Worm (Caenorhabditis elegans): ENCODE data around the gene taf-11.1.

The taf-11.1 gene

ce11 chrX:4256761-4257160, 1.8 kb downstream of the taf-11.1 start, which contains the start of gene srv-6:
TSS of gene srv-6 (plus strand) at chrX:4257061.
- no peak for TF ChIP-seq lin-13 (tag; optimal IDR thresholded peaks at IDR 0.05)
- no peak for TF ChIP-seq ceh-39 (tag; optimal IDR thresholded peaks at IDR 0.05)
- no peak for TF ChIP-seq elt-3 (tag; optimal IDR thresholded peaks at IDR 0.05)
- TF ChIP-seq bed-3 (GFP tag; optimal IDR thresholded peaks at IDR 0.05): no peak
- TF ChIP-seq unc-120 (tag; optimal IDR thresholded peaks at IDR 0.05; ENCODE audit: poor library complexity, severe bottlenecking): no peak
- TF ChIP-seq sptf-1 (tag; optimal IDR thresholded peaks at IDR 0.05): no peak
- TF ChIP-seq ceh-83 (GFP tag; optimal IDR thresholded peaks at IDR 0.05): no peak
- TF ChIP-seq sem-2 (GFP tag; optimal IDR thresholded peaks at IDR 0.05): no peak
- TF ChIP-seq lin-32 (GFP tag; optimal IDR thresholded peaks at IDR 0.05): no peak
- TF ChIP-seq ces-1 (GFP tag; optimal IDR thresholded peaks at IDR 0.05): no peak
- TF ChIP-seq blmp-1 (tag; optimal IDR thresholded peaks at IDR 0.05): no peak

- TF ChIP-seq elt-1 (tag; optimal IDR thresholded peaks at IDR 0.05; ENCODE audit: borderline replicate concordance, insufficient read depth): no peak
- TF ChIP-seq hlh-1 (tag; optimal IDR thresholded peaks at IDR 0.05): no peak
- no peak for TF ChIP-seq ztf-11 (tag; optimal IDR thresholded peaks at IDR 0.05)
- no peak for TF ChIP-seq mab-5 (tag; optimal IDR thresholded peaks at IDR 0.05)
- TF ChIP-seq unc-62 (GFP tag; optimal IDR thresholded peaks at IDR 0.05): no peak
- TF ChIP-seq ham-2 (GFP tag; optimal IDR thresholded peaks at IDR 0.05): no peak
- peak; percentile 51 for TF ChIP-seq lin-13 (tag; optimal IDR thresholded peaks at IDR 0.05)
- no peak for TF ChIP-seq ceh-43 (GFP tag; optimal IDR thresholded peaks at IDR 0.05)
- TF ChIP-seq mep-1 (tag; optimal IDR thresholded peaks at IDR 0.05): peak; percentile 8
- TF ChIP-seq pha-4 (tag; optimal IDR thresholded peaks at IDR 0.05): peak; percentile 65
- no peak for TF ChIP-seq ceh-83 (GFP tag; optimal IDR thresholded peaks at IDR 0.05)
- TF ChIP-seq drap-1 (GFP tag; optimal IDR thresholded peaks at IDR 0.05): no peak
- TF ChIP-seq nhr-2 (tag; optimal IDR thresholded peaks at IDR 0.05): no peak
- TF ChIP-seq elt-3 (tag; optimal IDR thresholded peaks at IDR 0.05): no peak
- no peak for TF ChIP-seq blmp-1 (tag; optimal IDR thresholded peaks at IDR 0.05)
These were observed 5.3 kb downstream of the taf-11.1 start, which contains the start of gene C52B9.4 for ce11 chrX:4260297-4260696. TSS of gene C52B9.4 (plus strand) at chrX:4260652.

ce11 chrX:4263820-4264219, 8.8 kb downstream of the taf-11.1 start:
- TF ChIP-seq elt-1 (tag; optimal IDR thresholded peaks at IDR 0.05; ENCODE audit: borderline replicate concordance, insufficient read depth) (no peak), ces-1 (GFP tag; optimal IDR thresholded peaks at IDR 0.05) (no peak), tbx-8 (GFP tag; optimal IDR thresholded peaks at IDR 0.05) (no peak), nhr-28 (tag; optimal IDR thresholded peaks at IDR 0.05) (no peak), elt-3 (tag; optimal IDR thresholded peaks at IDR 0.05) (no peak), drap-1 (GFP tag; optimal IDR thresholded peaks at IDR 0.05) (no peak), snpc-4 (tag; optimal IDR thresholded peaks at IDR 0.05) (no peak), ceh-39 (tag; optimal IDR thresholded peaks at IDR 0.05) (no peak), lsy-2 (tag; optimal IDR thresholded peaks at IDR 0.05) (no peak), cnd-1 (tag; optimal IDR thresholded peaks at IDR 0.05) (no peak), nhr-12 (tag; optimal IDR thresholded peaks at IDR 0.05) (no peak), zip-8 (tag; optimal IDR thresholded peaks at IDR 0.05) (no peak), nhr-2 (tag; optimal IDR thresholded peaks at IDR 0.05) (no peak), hlh-1 (tag; optimal IDR thresholded peaks at IDR 0.05) (no peak), blmp-1 (tag; optimal IDR thresholded peaks at IDR 0.05) (no peak)

- TF ChIP-seq ces-1 (GFP tag; optimal IDR thresholded peaks at IDR 0.05): peak; percentile 71
- TF ChIP-seq bed-3 (GFP tag; optimal IDR thresholded peaks at IDR 0.05): no peak
- TF ChIP-seq cnd-1 (tag; optimal IDR thresholded peaks at IDR 0.05): peak; percentile 8
- peak; percentile 16 for TF ChIP-seq drap-1 (GFP tag; optimal IDR thresholded peaks at IDR 0.05)
- no peak for TF ChIP-seq M03D4.4 (tag; optimal IDR thresholded peaks at IDR 0.05)
- no peak for TF ChIP-seq ceh-39 (tag; optimal IDR thresholded peaks at IDR 0.05)
- peak; percentile 72 for TF ChIP-seq hlh-1 (tag; optimal IDR thresholded peaks at IDR 0.05)
- TF ChIP-seq sem-2 (GFP tag; optimal IDR thresholded peaks at IDR 0.05): peak; percentile 3
- TF ChIP-seq ceh-83 (GFP tag; optimal IDR thresholded peaks at IDR 0.05): no peak
- no peak for TF ChIP-seq zip-8 (tag; optimal IDR thresholded peaks at IDR 0.05)
- no peak for TF ChIP-seq nhr-12 (tag; optimal IDR thresholded peaks at IDR 0.05)
- TF ChIP-seq mep-1 (tag; optimal IDR thresholded peaks at IDR 0.05): no peak
- TF ChIP-seq nhr-76 (tag; optimal IDR thresholded peaks at IDR 0.05): no peak
- TF ChIP-seq nhr-28 (tag; optimal IDR thresholded peaks at IDR 0.05): no peak
- TF ChIP-seq sptf-1 (tag; optimal IDR thresholded peaks at IDR 0.05): peak; percentile 31
- no peak for TF ChIP-seq elt-3 (tag; optimal IDR thresholded peaks at IDR 0.05)
- no peak for TF ChIP-seq ztf-11 (tag; optimal IDR thresholded peaks at IDR 0.05)
- TF ChIP-seq unc-120 (tag; optimal IDR thresholded peaks at IDR 0.05; ENCODE audit: poor library complexity, severe bottlenecking): peak; percentile 65
- TF ChIP-seq lsy-2 (tag; optimal IDR thresholded peaks at IDR 0.05): peak; percentile 36
- peak; percentile 67 for TF ChIP-seq unc-62 (GFP tag; optimal IDR thresholded peaks at IDR 0.05)
- TF ChIP-seq tbx-8 (GFP tag; optimal IDR thresholded peaks at IDR 0.05): no peak
- TF ChIP-seq unc-39 (tag; optimal IDR thresholded peaks at IDR 0.05): no peak
- no peak for TF ChIP-seq elt-1 (tag; optimal IDR thresholded peaks at IDR 0.05; ENCODE audit: borderline replicate concordance, insufficient read depth)
- TF ChIP-seq pha-4 (tag; optimal IDR thresholded peaks at IDR 0.05): no peak
- peak; percentile 28 for TF ChIP-seq mls-2 (tag; optimal IDR thresholded peaks at IDR 0.05)
- no peak for TF ChIP-seq nhr-237 (tag; optimal IDR thresholded peaks at IDR 0.05)
- TF ChIP-seq nhr-2 (tag; optimal IDR thresholded peaks at IDR 0.05): no peak
- peak; percentile 86 for TF ChIP-seq ham-2 (GFP tag; optimal IDR thresholded peaks at IDR 0.05)
- TF ChIP-seq lin-32 (GFP tag; optimal IDR thresholded peaks at IDR 0.05): no peak
- no peak for TF ChIP-seq flh-1 (GFP tag; optimal IDR thresholded peaks at IDR 0.05)
- no peak for TF ChIP-seq ceh-43 (GFP tag; optimal IDR thresholded peaks at IDR 0.05)
- TF ChIP-seq blmp-1 (tag; optimal IDR thresholded peaks at IDR 0.05): peak; percentile 20
- no peak for TF ChIP-seq mab-5 (tag; optimal IDR thresholded peaks at IDR 0.05)
- TF ChIP-seq snpc-4 (tag; optimal IDR thresholded peaks at IDR 0.05): no peak
- no peak for TF ChIP-seq lin-13 (tag; optimal IDR thresholded peaks at IDR 0.05)
These were observed 10.4 kb downstream of the taf-11.1 start, which contains the start of gene coel-1 for ce11 chrX:4265283-4265907. TSS of gene coel-1 (plus strand) at chrX:4265663.
